Worm (Caenorhabditis elegans) whole organism, L2 larva: ENCODE measurements around the gene oac-3.

Experiments
- ZK546.5 ChIP-seq: sonication (generic microtip); optimal IDR thresholded peaks from 2 replicates; lab custom pipeline; 2017; ENCODE audit warnings: missing biosample characterization, missing genetic modification characterization
- ama-1 ChIP-seq: fragments of 150-350 bp; optimal IDR thresholded peaks from 2 replicates; lab custom pipeline; 2018; ENCODE audit warnings: inconsistent platforms
- ceh-16 ChIP-seq: fragments of 150-350 bp; optimal IDR thresholded peaks from 2 replicates; lab custom pipeline; 2014; ENCODE audit warnings: missing biosample characterization, missing genetic modification characterization
- ceh-82 ChIP-seq: fragments of 150-350 bp; optimal IDR thresholded peaks from 2 replicates; lab custom pipeline; 2014; ENCODE audit warnings: missing biosample characterization, missing genetic modification characterization
- elt-3 ChIP-seq: sonication (generic microtip); optimal IDR thresholded peaks from 2 replicates; lab custom pipeline; 2017; ENCODE audit warnings: missing biosample characterization, missing genetic modification characterization
- fos-1 ChIP-seq: fragments of 150-350 bp; optimal IDR thresholded peaks from 2 replicates; lab custom pipeline; 2014; ENCODE audit warnings: missing biosample characterization, missing genetic modification characterization
- mdl-1 ChIP-seq, 2 experiments: fragments of 150-350 bp in 1 of 2; sonication (generic microtip) in 1 of 2; optimal IDR thresholded peaks; 2 replicates each; lab custom pipeline; 2017; ENCODE audit warnings: missing biosample characterization in 2 of 2, missing genetic modification characterization in 2 of 2
- nhr-77 ChIP-seq: fragments of 150-350 bp; optimal IDR thresholded peaks from 2 replicates; lab custom pipeline; 2014; ENCODE audit warnings: missing biosample characterization, missing genetic modification characterization
- snpc-4 ChIP-seq: fragments of 150-350 bp; optimal IDR thresholded peaks from 2 replicates; lab custom pipeline; 2014; ENCODE audit warnings: missing biosample characterization, missing genetic modification characterization
- ztf-1 ChIP-seq: fragments of 200-800 bp; sonication (Bioruptor generic); conservative IDR thresholded peaks from 2 replicates; pipeline ENCODE4 v1.3.6; 2022; ENCODE audit warnings: missing genetic modification characterization, missing compliant biosample characterization

- no peak for TF ChIP-seq mdl-1 (tag; optimal IDR thresholded peaks at IDR 0.05; lab: Kevin White, UChicago)
- TF ChIP-seq ceh-82, result no peak
- no peak for TF ChIP-seq nhr-77
- TF ChIP-seq ztf-1, result no peak
- TF ChIP-seq elt-3 (tag; lab: Kevin White, UChicago), result no peak
- TF ChIP-seq ceh-16 (tag; lab: Kevin White, UChicago), result no peak
- TF ChIP-seq snpc-4 (tag; lab: Kevin White, UChicago), result no peak
- TF ChIP-seq ama-1 (lab: Kevin White, UChicago), result no peak
- no peak for TF ChIP-seq ZK546.5 (tag; lab: Kevin White, UChicago)
- no peak for TF ChIP-seq fos-1
Measured at ce11 chrV:13935423-13935822, 36.1 kb downstream of the oac-3 start.
